Worm (Caenorhabditis elegans) whole organism, young adult: Measurements from ENCODE around the gene dpf-1.
A peak's percentile ranks its signal among the peaks of the same experiment; 100 is the strongest.

Source experiments
- B0019.2 ChIP-seq: fragments of 200-800 bp; sonication (Bioruptor generic); conservative IDR thresholded peaks from 2 replicates; pipeline ENCODE4 v1.3.6; 2022; ENCODE audit warnings: missing genetic modification reagents, missing genetic modification characterization, missing compliant biosample characterization
- B0035.1 ChIP-seq: sonication (generic microtip); optimal IDR thresholded peaks from 2 replicates; lab custom pipeline; 2016; ENCODE audit warnings: missing genetic modification characterization, mild to moderate bottlenecking, missing compliant biosample characterization, missing genotype, missing genetic modification reagents
- B0336.3 ChIP-seq: fragments of 200-800 bp; sonication (Bioruptor generic); IDR thresholded peaks from 2 replicates; pipeline ENCODE4 v1.3.6; 2022; ENCODE audit warnings: missing genetic modification characterization, missing compliant biosample characterization
- F22D6.2 ChIP-seq: sonication (generic microtip); optimal IDR thresholded peaks from 2 replicates; lab custom pipeline; 2016; ENCODE audit warnings: mild to moderate bottlenecking, missing genetic modification characterization, missing compliant biosample characterization
- F33H1.4 ChIP-seq: fragments of 200-800 bp; sonication (Bioruptor generic); IDR thresholded peaks from 2 replicates; pipeline ENCODE4 v1.3.6; 2022; ENCODE audit warnings: missing genetic modification reagents, missing genetic modification characterization, missing compliant biosample characterization
- F39B2.1 ChIP-seq: fragments of 200-800 bp; sonication (Bioruptor generic); IDR thresholded peaks from 2 replicates; pipeline ENCODE4 v1.3.6; 2022; ENCODE audit warnings: missing genetic modification reagents, missing genetic modification characterization, missing compliant biosample characterization
- F49E8.2 ChIP-seq: sonication (generic microtip); optimal IDR thresholded peaks from 3 replicates; lab custom pipeline; 2017; ENCODE audit warnings: missing genetic modification characterization, mild to moderate bottlenecking, missing compliant biosample characterization, antibody characterized with exemption, moderate library complexity; ENCODE audit not compliant: insufficient read depth
- Y53G8AR.9 ChIP-seq: fragments of 200-800 bp; sonication (Bioruptor generic); conservative IDR thresholded peaks from 2 replicates; pipeline ENCODE4 v1.3.6; 2022; ENCODE audit warnings: missing genetic modification reagents, missing genetic modification characterization, missing compliant biosample characterization
- Y56A3A.18 ChIP-seq: fragments of 200-800 bp; sonication (Bioruptor generic); IDR thresholded peaks from 2 replicates; pipeline ENCODE4 v1.3.6; 2022; ENCODE audit warnings: missing genetic modification reagents, missing genetic modification characterization, missing compliant biosample characterization
- Y79H2A.3 ChIP-seq: fragments of 200-800 bp; sonication (Bioruptor generic); conservative IDR thresholded peaks from 2 replicates; pipeline ENCODE4 v1.3.6; 2022; ENCODE audit warnings: missing genetic modification reagents, missing genetic modification characterization, missing compliant biosample characterization
- athp-1 ChIP-seq: sonication (generic microtip); optimal IDR thresholded peaks from 2 replicates; lab custom pipeline; 2017; ENCODE audit warnings: mild to moderate bottlenecking, missing genetic modification characterization, missing compliant biosample characterization
- attf-5 ChIP-seq: fragments of 200-800 bp; sonication (Bioruptor generic); optimal IDR thresholded peaks from 2 replicates; lab custom pipeline; 2018; ENCODE audit warnings: mild to moderate bottlenecking, missing genetic modification characterization, missing compliant biosample characterization
- ceh-27 ChIP-seq: fragments of 200-800 bp; sonication (Bioruptor generic); optimal IDR thresholded peaks from 2 replicates; lab custom pipeline; 2018; ENCODE audit warnings: mild to moderate bottlenecking, missing genetic modification characterization, moderate library complexity, missing compliant biosample characterization
- ceh-40 ChIP-seq: fragments of 200-800 bp; sonication (Bioruptor generic); IDR thresholded peaks from 2 replicates; pipeline ENCODE4 v1.3.6; 2022; ENCODE audit warnings: missing genetic modification characterization, missing compliant biosample characterization
- ceh-58 ChIP-seq: fragments of 200-800 bp; sonication (Bioruptor generic); IDR thresholded peaks from 2 replicates; pipeline ENCODE4 v1.3.6; 2022; ENCODE audit warnings: missing genetic modification characterization, missing compliant biosample characterization
- ceh-91 ChIP-seq: fragments of 200-800 bp; sonication (Bioruptor generic); IDR thresholded peaks from 2 replicates; pipeline ENCODE4 v1.3.6; 2022; ENCODE audit warnings: missing genetic modification reagents, missing genetic modification characterization, missing compliant biosample characterization
- die-1 ChIP-seq: sonication (generic microtip); optimal IDR thresholded peaks from 2 replicates; lab custom pipeline; 2016; ENCODE audit warnings: missing genotype, mild to moderate bottlenecking, missing genetic modification characterization, missing compliant biosample characterization
- dpff-1 ChIP-seq: sonication (generic microtip); optimal IDR thresholded peaks from 2 replicates; lab custom pipeline; 2017; ENCODE audit warnings: mild to moderate bottlenecking, missing genetic modification characterization, missing compliant biosample characterization
- hmg-20 ChIP-seq: fragments of 200-800 bp; sonication (Bioruptor generic); IDR thresholded peaks from 2 replicates; pipeline ENCODE4 v1.3.6; 2022; ENCODE audit warnings: missing genetic modification reagents, missing genetic modification characterization, missing compliant biosample characterization
- hsf-1 ChIP-seq: fragments of 200-800 bp; sonication (Bioruptor generic); IDR thresholded peaks from 2 replicates; pipeline ENCODE4 v1.3.6; 2022; ENCODE audit warnings: missing genetic modification reagents, missing genetic modification characterization, missing compliant biosample characterization
- let-526 ChIP-seq: fragments of 200-800 bp; sonication (Bioruptor generic); IDR thresholded peaks from 2 replicates; pipeline ENCODE4 v1.3.6; 2022; ENCODE audit warnings: missing genetic modification reagents, missing genetic modification characterization, missing compliant biosample characterization
- lsy-27 ChIP-seq: sonication (generic microtip); optimal IDR thresholded peaks from 2 replicates; lab custom pipeline; 2017; ENCODE audit warnings: missing genetic modification characterization, mild to moderate bottlenecking, missing compliant biosample characterization, antibody characterized with exemption, missing genotype, borderline replicate concordance; ENCODE audit not compliant: insufficient read depth
- madf-3 ChIP-seq: fragments of 200-800 bp; sonication (Bioruptor generic); IDR thresholded peaks from 2 replicates; pipeline ENCODE4 v1.3.6; 2022; ENCODE audit warnings: missing genetic modification reagents, missing genetic modification characterization, missing compliant biosample characterization
- madf-8 ChIP-seq: fragments of 200-800 bp; sonication (Bioruptor generic); conservative IDR thresholded peaks from 2 replicates; pipeline ENCODE4 v1.3.6; 2022; ENCODE audit warnings: missing genetic modification reagents, missing genetic modification characterization, missing compliant biosample characterization
- mel-28 ChIP-seq: sonication (generic microtip); optimal IDR thresholded peaks from 2 replicates; lab custom pipeline; 2016; ENCODE audit warnings: borderline replicate concordance, mild to moderate bottlenecking, missing genetic modification characterization, missing compliant biosample characterization
- nfya-2 ChIP-seq: fragments of 200-800 bp; sonication (Bioruptor generic); IDR thresholded peaks from 2 replicates; pipeline ENCODE4 v1.3.6; 2022; ENCODE audit warnings: missing genetic modification reagents, missing genetic modification characterization, missing compliant biosample characterization
- nfyb-1 ChIP-seq: fragments of 200-800 bp; sonication (Bioruptor generic); IDR thresholded peaks from 2 replicates; pipeline ENCODE4 v1.3.6; 2022; ENCODE audit warnings: missing genetic modification reagents, missing genetic modification characterization, missing compliant biosample characterization
- nhr-80 ChIP-seq: sonication (generic microtip); optimal IDR thresholded peaks from 2 replicates; lab custom pipeline; 2016; ENCODE audit warnings: missing genetic modification characterization, missing compliant biosample characterization
- rec-8 ChIP-seq, 2 experiments: sonication (generic microtip); optimal IDR thresholded peaks; 2 replicates each; lab custom pipeline; 2016; ENCODE audit warnings: mild to moderate bottlenecking in 2 of 2, missing genetic modification characterization in 2 of 2, missing genetic modification reagents in 2 of 2, missing genotype in 2 of 2, missing biosample characterization in 1 of 2, missing compliant biosample characterization in 1 of 2, moderate library complexity in 1 of 2
- repo-1 ChIP-seq: sonication (generic microtip); optimal IDR thresholded peaks from 2 replicates; lab custom pipeline; 2017; ENCODE audit warnings: mild to moderate bottlenecking, missing genetic modification characterization, missing compliant biosample characterization
- sdz-38 ChIP-seq: sonication (generic microtip); optimal IDR thresholded peaks from 2 replicates; lab custom pipeline; 2016; ENCODE audit warnings: missing genotype, missing genetic modification characterization, missing compliant biosample characterization
- snpc-1.1 ChIP-seq: sonication (generic microtip); optimal IDR thresholded peaks from 2 replicates; lab custom pipeline; 2017; ENCODE audit warnings: missing genetic modification characterization, mild to moderate bottlenecking, missing compliant biosample characterization, antibody characterized with exemption, moderate library complexity, missing genotype, missing genetic modification reagents; ENCODE audit not compliant: insufficient read depth
- snpc-4 ChIP-seq, 5 experiments: fragments of 150-350 bp in 1 of 5; sonication (generic microtip) in 4 of 5; optimal IDR thresholded peaks; 2 replicates each; lab custom pipeline; 2014 to 2018; ENCODE audit warnings: missing genetic modification characterization in 5 of 5, missing biosample characterization in 3 of 5, antibody characterized with exemption in 2 of 5, mild to moderate bottlenecking in 2 of 5, missing compliant biosample characterization in 2 of 5, missing genotype in 2 of 5, moderate library complexity in 2 of 5, missing genetic modification reagents in 1 of 5
- tbp1 ChIP-seq: fragments of 200-800 bp; sonication (Bioruptor generic); optimal IDR thresholded peaks from 2 replicates; lab custom pipeline; 2018; ENCODE audit warnings: mild to moderate bottlenecking, missing genetic modification characterization, missing compliant biosample characterization
- tbx-9 ChIP-seq: sonication (generic microtip); optimal IDR thresholded peaks from 2 replicates; lab custom pipeline; 2016; ENCODE audit warnings: borderline replicate concordance, missing genetic modification characterization, inconsistent platforms, missing compliant biosample characterization
- unc-130 ChIP-seq: sonication (generic microtip); optimal IDR thresholded peaks from 2 replicates; lab custom pipeline; 2016; ENCODE audit warnings: missing genetic modification reagents, missing genetic modification characterization, missing compliant biosample characterization
- ztf-25 ChIP-seq: fragments of 200-800 bp; sonication (Bioruptor generic); IDR thresholded peaks from 2 replicates; pipeline ENCODE4 v1.3.6; 2022; ENCODE audit warnings: missing genetic modification reagents, missing genetic modification characterization, missing compliant biosample characterization
- ztf-3 ChIP-seq: fragments of 200-800 bp; sonication (Bioruptor generic); optimal IDR thresholded peaks from 2 replicates; lab custom pipeline; 2018; ENCODE audit warnings: mild to moderate bottlenecking, missing genetic modification characterization, missing compliant biosample characterization

The dpf-1 gene

ce11 chrV:15480505-15481075 is 9.5 kb downstream of the dpf-1 start (continued):
- TF ChIP-seq ceh-40 (GFP tag; lab: Robert Waterston, UW), result no peak
- TF ChIP-seq, all 124 proteins: peak for 15

- TF ChIP-seq ceh-27 (GFP tag; lab: Kevin White, UChicago), result no peak
- no peak for TF ChIP-seq nfyb-1 (GFP tag; lab: Robert Waterston, UW)
- TF ChIP-seq hsf-1 (GFP tag; lab: Robert Waterston, UW), result no peak
- TF ChIP-seq F39B2.1, result no peak
- TF ChIP-seq tbp1 (GFP tag; lab: Kevin White, UChicago), result no peak
- TF ChIP-seq Y79H2A.3, result no peak
- TF ChIP-seq unc-130 (GFP tag; lab: Kevin White, UChicago), result no peak
- no peak for TF ChIP-seq ztf-3 (GFP tag; lab: Kevin White, UChicago)
- no peak for TF ChIP-seq B0336.3 (GFP tag; lab: Robert Waterston, UW)
- TF ChIP-seq tbx-9 (tag; lab: Kevin White, UChicago), result no peak
- no peak for TF ChIP-seq die-1 (tag; lab: Kevin White, UChicago)
- TF ChIP-seq F33H1.4 (GFP tag; lab: Robert Waterston, UW), result no peak
- no peak for TF ChIP-seq lsy-27 (tag; lab: Kevin White, UChicago)
Measured at ce11 chrV:15481374-15481773, 10.2 kb downstream of the dpf-1 start, which contains the start of gene nhr-150. Gene nhr-150, minus strand, starts transcription at chrV:15481465.

ce11 chrV:15483563-15483962 is 12.4 kb downstream of the dpf-1 start:
- TF ChIP-seq nhr-80, result peak; percentile 28
- TF ChIP-seq Y53G8AR.9 (GFP tag; lab: Robert Waterston, UW), result no peak

ce11 chrV:15484537-15484936 is 13.4 kb downstream of the dpf-1 start, which contains the start of gene C06B8.3:
Gene C06B8.3, minus strand, starts transcription at chrV:15484637.
- TF ChIP-seq B0019.2, result no peak
- no peak for TF ChIP-seq athp-1 (tag; lab: Kevin White, UChicago)

- TF ChIP-seq sdz-38 (tag; lab: Kevin White, UChicago) (no peak), B0019.2 (no peak), madf-8 (GFP tag; lab: Robert Waterston, UW) (no peak), dpff-1 (tag; lab: Kevin White, UChicago) (no peak), ztf-25 (GFP tag; lab: Robert Waterston, UW) (no peak), snpc-1.1 (tag; lab: Kevin White, UChicago) (no peak), Y53G8AR.9 (GFP tag; lab: Robert Waterston, UW) (no peak), hmg-20 (no peak), repo-1 (tag; lab: Kevin White, UChicago) (no peak), mel-28 (tag; lab: Kevin White, UChicago) (no peak), attf-5 (no peak)
Measured at ce11 chrV:15487764-15488163, 16.6 kb downstream of the dpf-1 start, which contains the start of gene srw-21. Gene srw-21, plus strand, starts transcription at chrV:15488064.

ce11 chrV:15492518-15492917 is 21.4 kb downstream of the dpf-1 start, which contains the start of gene str-264:
Gene str-264, minus strand, starts transcription at chrV:15492618.
- TF ChIP-seq B0336.3 (GFP tag; lab: Robert Waterston, UW) (no peak), ztf-25 (GFP tag; lab: Robert Waterston, UW) (no peak), ceh-91 (no peak), ceh-27 (GFP tag; lab: Kevin White, UChicago) (no peak), F49E8.2 (tag; lab: Kevin White, UChicago) (no peak), nfya-2 (no peak), let-526 (no peak), Y56A3A.18 (GFP tag; lab: Robert Waterston, UW) (no peak), tbp1 (GFP tag; lab: Kevin White, UChicago) (no peak), B0035.1 (no peak), F22D6.2 (tag; lab: Kevin White, UChicago) (no peak), madf-3 (GFP tag; lab: Robert Waterston, UW) (no peak), rec-8 (tag; optimal IDR thresholded peaks at IDR 0.05; lab: Kevin White, UChicago) (no peak), snpc-4 (GFP tag; optimal IDR thresholded peaks at IDR 0.05; lab: Kevin White, UChicago) (no peak), snpc-4 (tag; optimal IDR thresholded peaks at IDR 0.05; lab: Kevin White, UChicago) (no peak), attf-5 (no peak), ceh-58 (GFP tag; lab: Robert Waterston, UW) (no peak)
